Worm (Caenorhabditis elegans): Measurements from ENCODE around the gene C16A11.2.

C16A11.2 gene

DNA sequence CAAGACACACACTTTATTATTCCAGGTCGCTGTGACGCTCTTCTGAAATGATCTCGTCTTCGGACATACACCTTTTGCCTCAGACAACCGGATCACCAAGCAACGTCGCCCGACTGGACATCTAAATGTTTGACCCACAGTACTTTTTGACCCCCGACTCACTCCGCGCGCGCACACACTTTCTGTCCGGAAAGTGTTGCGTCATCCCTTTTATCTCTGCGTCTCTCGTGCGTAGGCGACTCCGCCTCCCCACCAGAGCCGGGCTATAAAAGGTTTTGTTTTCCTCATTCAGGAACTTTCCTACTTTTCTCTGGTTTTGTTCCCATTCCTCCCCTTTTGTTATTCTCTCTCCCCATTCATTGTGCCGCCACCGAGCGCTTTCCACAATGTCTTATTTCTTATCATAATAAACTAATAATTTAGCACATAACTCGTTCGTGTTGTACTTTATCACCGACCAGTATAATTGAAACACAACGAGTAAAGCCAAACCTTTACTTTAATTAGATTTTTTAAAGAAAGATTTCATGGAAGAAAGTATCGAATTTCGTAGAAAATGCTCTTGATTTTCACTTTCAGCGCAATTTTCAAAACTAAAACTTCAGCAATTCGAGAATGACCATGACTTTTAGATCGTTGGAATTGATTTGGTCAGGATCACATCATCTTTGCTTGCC is 28.8 kb upstream of the C16A11.2 start, which contains the start of gene F31D5.6:
Gene F31D5.6 (plus strand): TSS at position 627 of the 677 bp plus-strand sequence.
- TF ChIP-seq mep-1 (tag; optimal IDR thresholded peaks at IDR 0.05) (no peak), zip-8 (tag; optimal IDR thresholded peaks at IDR 0.05) (peak; percentile 52), elt-1 (tag; optimal IDR thresholded peaks at IDR 0.05; ENCODE audit: borderline replicate concordance, insufficient read depth) (no peak)

DNA sequence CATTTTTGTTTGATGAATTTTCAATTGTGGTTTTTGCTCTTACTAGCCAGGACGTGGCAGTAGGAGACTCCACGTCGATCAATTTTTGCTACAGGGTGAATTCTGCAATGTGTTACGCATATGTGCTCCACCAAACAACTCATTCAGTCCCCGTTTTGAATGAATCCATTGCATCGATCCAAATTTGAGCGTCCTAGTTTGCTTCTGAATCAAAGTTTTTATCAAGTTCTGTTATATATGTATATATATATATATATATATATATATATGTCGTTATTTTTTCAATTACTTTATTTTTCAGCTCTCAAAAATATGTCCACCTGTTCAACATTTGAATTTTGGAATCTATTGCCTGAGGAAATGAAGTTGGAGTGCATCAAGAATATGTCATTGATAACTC is 26.9 kb upstream of the C16A11.2 start, which contains the start of gene F31D5.7:
Gene F31D5.7 (plus strand): TSS at position 301 of the 400 bp plus-strand sequence.
- TF ChIP-seq elt-3 (tag; optimal IDR thresholded peaks at IDR 0.05) (no peak), nhr-76 (tag; optimal IDR thresholded peaks at IDR 0.05) (no peak), lin-32 (GFP tag; optimal IDR thresholded peaks at IDR 0.05) (no peak), ceh-83 (GFP tag; optimal IDR thresholded peaks at IDR 0.05) (no peak), nhr-28 (tag; optimal IDR thresholded peaks at IDR 0.05) (no peak), ceh-39 (tag; optimal IDR thresholded peaks at IDR 0.05) (no peak), M03D4.4 (tag; optimal IDR thresholded peaks at IDR 0.05) (no peak), mls-2 (tag; optimal IDR thresholded peaks at IDR 0.05) (no peak), sem-2 (GFP tag; optimal IDR thresholded peaks at IDR 0.05) (no peak), lsy-2 (tag; optimal IDR thresholded peaks at IDR 0.05) (no peak), bed-3 (GFP tag; optimal IDR thresholded peaks at IDR 0.05) (no peak), hlh-1 (tag; optimal IDR thresholded peaks at IDR 0.05) (no peak), tbx-8 (GFP tag; optimal IDR thresholded peaks at IDR 0.05) (no peak), lin-13 (tag; optimal IDR thresholded peaks at IDR 0.05) (no peak), mep-1 (tag; optimal IDR thresholded peaks at IDR 0.05) (no peak), unc-120 (tag; optimal IDR thresholded peaks at IDR 0.05; ENCODE audit: poor library complexity, severe bottlenecking) (no peak), drap-1 (GFP tag; optimal IDR thresholded peaks at IDR 0.05) (no peak), blmp-1 (tag; optimal IDR thresholded peaks at IDR 0.05) (no peak)

DNA sequence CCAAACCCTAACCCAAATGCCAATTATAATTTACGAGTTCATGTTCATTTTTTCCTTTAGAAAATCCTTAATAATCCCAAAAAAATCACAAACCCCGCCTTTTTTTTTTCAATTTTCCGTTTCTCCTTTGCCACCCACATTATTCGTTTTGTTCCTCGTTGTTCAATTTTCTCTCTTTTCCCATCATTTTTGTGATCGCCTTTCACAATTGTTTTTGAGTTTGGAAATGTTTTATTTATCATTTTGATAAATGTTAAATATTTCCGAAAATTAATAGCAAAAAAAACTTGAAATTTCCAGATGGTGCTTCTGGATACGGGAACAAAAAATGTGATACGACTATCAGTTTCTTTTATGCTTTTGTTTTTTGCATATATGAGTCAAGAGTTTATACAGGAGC is 22.7 kb upstream of the C16A11.2 start, which contains the start of gene F31D5.2:
Gene F31D5.2 (plus strand): TSS at position 301 of the 400 bp plus-strand sequence.
- no peak for TF ChIP-seq sptf-1 (tag; optimal IDR thresholded peaks at IDR 0.05)
- TF ChIP-seq lin-32 (GFP tag; optimal IDR thresholded peaks at IDR 0.05) = no peak

DNA sequence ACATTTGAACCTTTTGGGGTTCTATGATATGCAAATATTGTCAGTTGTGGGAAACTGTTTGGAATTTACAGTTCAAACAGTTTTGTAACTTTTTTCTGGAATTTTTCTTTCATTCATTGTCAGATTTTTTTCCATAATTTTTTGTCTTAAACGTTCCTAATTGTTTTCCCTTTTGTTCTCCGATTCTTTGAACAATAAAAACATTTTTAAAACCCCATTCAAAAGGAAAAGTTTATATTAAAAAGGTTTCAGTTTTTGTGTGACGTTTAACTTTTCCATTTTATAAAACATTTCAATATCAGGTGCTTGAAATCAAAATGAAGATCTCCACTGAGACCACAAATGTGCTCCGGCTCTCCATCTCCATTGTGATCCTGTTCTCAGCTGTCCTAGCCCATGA is 18.9 kb upstream of the C16A11.2 start, which contains the start of gene F31D5.1:
Gene F31D5.1 (plus strand): TSS at position 301 of the 400 bp plus-strand sequence.
- TF ChIP-seq nhr-76 (tag; optimal IDR thresholded peaks at IDR 0.05) = no peak
- no peak for TF ChIP-seq ceh-43 (GFP tag; optimal IDR thresholded peaks at IDR 0.05)
- TF ChIP-seq zip-8 (tag; optimal IDR thresholded peaks at IDR 0.05) = no peak
- no peak for TF ChIP-seq sptf-1 (tag; optimal IDR thresholded peaks at IDR 0.05)
- TF ChIP-seq cnd-1 (tag; optimal IDR thresholded peaks at IDR 0.05) = no peak
- no peak for TF ChIP-seq nhr-12 (tag; optimal IDR thresholded peaks at IDR 0.05)
- no peak for TF ChIP-seq mep-1 (tag; optimal IDR thresholded peaks at IDR 0.05)
- no peak for TF ChIP-seq unc-39 (tag; optimal IDR thresholded peaks at IDR 0.05)
- no peak for TF ChIP-seq lin-13 (tag; optimal IDR thresholded peaks at IDR 0.05)
- TF ChIP-seq M03D4.4 (tag; optimal IDR thresholded peaks at IDR 0.05) = no peak
- TF ChIP-seq hlh-1 (tag; optimal IDR thresholded peaks at IDR 0.05) = no peak
- TF ChIP-seq drap-1 (GFP tag; optimal IDR thresholded peaks at IDR 0.05) = no peak
- TF ChIP-seq ces-1 (GFP tag; optimal IDR thresholded peaks at IDR 0.05) = no peak
- no peak for TF ChIP-seq lsy-2 (tag; optimal IDR thresholded peaks at IDR 0.05)
- TF ChIP-seq unc-62 (GFP tag; optimal IDR thresholded peaks at IDR 0.05) = no peak
- TF ChIP-seq sem-2 (GFP tag; optimal IDR thresholded peaks at IDR 0.05) = no peak
- TF ChIP-seq lin-32 (GFP tag; optimal IDR thresholded peaks at IDR 0.05) = no peak
- no peak for TF ChIP-seq mab-5 (tag; optimal IDR thresholded peaks at IDR 0.05)
- no peak for TF ChIP-seq ceh-83 (GFP tag; optimal IDR thresholded peaks at IDR 0.05)

DNA sequence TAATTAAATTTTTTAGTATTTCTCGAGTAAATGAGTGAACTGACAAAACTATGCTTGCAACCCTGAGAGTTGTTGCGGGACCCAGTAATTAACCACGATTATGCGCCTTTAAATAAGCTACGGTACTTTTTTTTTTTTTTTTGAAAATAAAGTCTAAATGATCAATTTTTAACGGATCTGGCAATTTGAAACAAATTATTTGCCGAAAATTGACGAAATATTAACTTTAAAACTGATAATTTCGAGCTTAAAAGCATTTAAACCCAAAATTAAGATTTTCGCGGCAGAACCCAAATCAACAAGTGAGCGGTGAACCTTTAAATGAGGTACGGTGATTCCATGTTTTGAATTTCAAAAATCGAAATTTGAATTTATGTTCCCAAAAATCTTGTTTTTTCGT is 15.5 kb upstream of the C16A11.2 start:
- no peak for TF ChIP-seq sem-2 (GFP tag; optimal IDR thresholded peaks at IDR 0.05)
- no peak for TF ChIP-seq mls-2 (tag; optimal IDR thresholded peaks at IDR 0.05)
- no peak for TF ChIP-seq elt-3 (tag; optimal IDR thresholded peaks at IDR 0.05)
- no peak for TF ChIP-seq flh-1 (GFP tag; optimal IDR thresholded peaks at IDR 0.05)
- no peak for TF ChIP-seq bed-3 (GFP tag; optimal IDR thresholded peaks at IDR 0.05)
- no peak for TF ChIP-seq snpc-4 (tag; optimal IDR thresholded peaks at IDR 0.05)
- TF ChIP-seq cnd-1 (tag; optimal IDR thresholded peaks at IDR 0.05) = no peak
- TF ChIP-seq ces-1 (GFP tag; optimal IDR thresholded peaks at IDR 0.05) = no peak
- no peak for TF ChIP-seq pha-4 (tag; optimal IDR thresholded peaks at IDR 0.05)
- no peak for TF ChIP-seq ceh-43 (GFP tag; optimal IDR thresholded peaks at IDR 0.05)
- TF ChIP-seq unc-120 (tag; optimal IDR thresholded peaks at IDR 0.05; ENCODE audit: poor library complexity, severe bottlenecking) = no peak
- TF ChIP-seq unc-39 (tag; optimal IDR thresholded peaks at IDR 0.05) = no peak
- no peak for TF ChIP-seq unc-62 (GFP tag; optimal IDR thresholded peaks at IDR 0.05)
